Fruit fly (Drosophila melanogaster) whole organism: ENCODE measurements around the gene ATPsyngamma.
A peak's percentile ranks its signal among the peaks of the same experiment; 100 is the strongest.

ENCODE experiments used
- CG8478 ChIP-seq: fragments of >200 bp; optimal IDR thresholded peaks from 2 replicates; lab custom pipeline; 2018; ENCODE audit warnings: inconsistent platforms
- Dll ChIP-seq: fragments of >200 bp; optimal IDR thresholded peaks from 2 replicates; lab custom pipeline; 2017
- EcR ChIP-seq, 2 experiments: fragments of >200 bp; optimal IDR thresholded peaks; 2 replicates each; lab custom pipeline; 2017; ENCODE audit warnings: missing biosample characterization in 2 of 2, missing genetic modification characterization in 2 of 2, missing genetic modification reagents in 2 of 2
- pan ChIP-seq: fragments of >200 bp; optimal IDR thresholded peaks from 2 replicates; lab custom pipeline; 2017
- psq ChIP-seq: fragments of >200 bp; optimal IDR thresholded peaks from 2 replicates; lab custom pipeline; 2017
- usp ChIP-seq: fragments of >200 bp; optimal IDR thresholded peaks from 2 replicates; lab custom pipeline; 2017; ENCODE audit warnings: missing biosample characterization, missing genetic modification characterization, mixed read lengths

ATPsyngamma gene

DNA sequence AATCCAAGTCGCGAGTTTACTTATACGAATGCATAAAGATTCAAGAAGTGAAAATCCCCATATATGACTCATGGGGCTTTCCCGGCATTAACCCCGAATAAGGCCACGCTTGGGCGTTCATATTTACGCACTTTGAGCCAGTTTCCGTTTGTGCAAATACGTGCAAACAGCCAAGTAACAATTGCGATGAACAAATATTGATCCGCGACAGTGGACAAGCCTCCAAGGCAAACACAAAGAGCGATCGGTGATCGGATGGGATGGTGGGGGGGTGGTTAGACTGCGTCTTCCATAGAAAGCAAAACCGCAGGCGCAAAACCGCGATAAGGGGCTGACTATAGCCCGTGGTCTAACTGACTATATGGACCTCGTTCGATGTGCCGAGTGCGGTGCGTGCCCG, 8.3 kb upstream of the ATPsyngamma start:
- TF ChIP-seq CG8478 (lab: Kevin White, UChicago): no peak
- no peak for TF ChIP-seq psq
- no peak for TF ChIP-seq pan (lab: Kevin White, UChicago)
- TF ChIP-seq usp: no peak
- TF ChIP-seq Dll (lab: Kevin White, UChicago): no peak
- TF ChIP-seq EcR (GFP tag; optimal IDR thresholded peaks at IDR 0.05; lab: Kevin White, UChicago): no peak

DNA sequence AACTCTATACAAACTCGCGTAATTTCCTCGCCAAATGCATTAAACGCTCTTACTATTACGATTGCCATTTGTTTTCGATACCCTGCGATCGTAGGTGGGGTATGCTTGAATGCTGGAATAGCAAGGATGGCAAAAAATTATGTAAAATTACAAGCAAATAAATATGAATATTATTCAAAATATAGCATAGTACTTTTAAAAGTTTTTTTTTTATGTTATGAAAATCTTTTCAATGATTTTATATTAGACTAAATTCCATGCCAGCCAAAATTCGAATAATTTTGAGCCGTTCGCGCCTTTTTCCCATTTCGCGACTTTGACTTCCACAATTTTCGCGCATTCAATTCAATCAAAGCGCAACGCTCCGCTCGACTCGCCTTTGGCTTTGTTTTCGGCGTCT, 7.2 kb upstream of the ATPsyngamma start:
- TF ChIP-seq CG8478 (lab: Kevin White, UChicago) (no peak), Dll (lab: Kevin White, UChicago) (no peak), psq (no peak), pan (lab: Kevin White, UChicago) (no peak), EcR (GFP tag; optimal IDR thresholded peaks at IDR 0.05; lab: Kevin White, UChicago) (no peak), usp (no peak)

DNA sequence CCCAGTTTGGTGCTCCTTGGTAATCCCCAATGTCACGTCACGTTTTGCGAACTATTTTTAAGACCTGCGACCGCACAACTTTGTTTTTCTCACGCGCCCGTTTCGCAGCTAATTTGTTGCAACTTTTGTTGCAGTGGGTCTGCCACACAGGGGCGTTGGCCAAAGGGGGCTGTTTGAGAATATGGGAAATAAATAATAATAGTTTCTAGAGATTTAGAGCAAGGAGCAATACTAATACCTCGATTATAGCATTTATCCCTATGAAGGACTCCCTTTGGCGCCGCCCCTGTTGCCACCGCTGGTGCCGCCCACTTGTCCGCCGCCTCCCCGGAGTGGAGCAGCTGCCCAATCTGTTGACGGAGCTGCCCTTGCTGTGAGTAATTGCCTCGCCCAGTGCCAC, 6.3 kb upstream of the ATPsyngamma start:
- TF ChIP-seq psq (no peak), pan (lab: Kevin White, UChicago) (no peak), usp (no peak), CG8478 (lab: Kevin White, UChicago) (no peak), EcR (GFP tag; optimal IDR thresholded peaks at IDR 0.05; lab: Kevin White, UChicago) (no peak), Dll (lab: Kevin White, UChicago) (no peak)

DNA sequence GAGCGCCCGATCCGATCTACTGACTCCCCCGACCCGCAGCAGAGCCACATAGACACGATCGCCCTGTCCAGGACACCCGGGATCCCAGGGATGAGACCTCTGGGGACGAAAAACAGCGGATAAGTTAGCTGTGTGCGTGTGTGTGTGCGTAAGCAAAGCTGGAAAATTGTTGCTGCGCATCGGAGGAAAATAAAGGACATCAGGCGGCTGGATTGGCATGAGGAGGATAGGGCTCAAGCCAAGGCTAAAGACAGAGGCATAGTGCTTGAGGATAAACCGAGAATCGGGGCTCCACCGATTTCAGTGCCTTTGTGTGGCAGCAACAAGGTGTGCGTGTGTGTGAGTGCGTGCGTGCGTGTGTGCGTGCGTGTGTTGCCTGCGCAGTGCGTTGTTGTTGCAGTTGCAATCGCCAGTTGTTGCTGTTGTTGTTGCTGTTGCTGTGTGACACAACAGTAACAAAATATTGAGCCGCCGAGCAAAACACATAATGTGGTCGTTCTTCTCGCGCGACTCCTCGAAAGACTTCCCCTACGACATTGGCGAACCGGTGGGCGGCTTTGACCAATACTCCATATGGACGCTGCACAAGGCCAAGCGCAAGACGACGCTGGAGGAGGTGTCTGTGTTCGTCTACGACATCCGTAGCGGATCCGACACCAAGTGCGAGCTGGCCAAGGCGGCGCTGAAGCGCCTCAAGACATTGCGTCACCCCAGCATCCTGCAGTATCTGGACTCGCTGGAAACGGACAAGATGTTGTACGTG, 522 bp upstream of the ATPsyngamma start:
- TF ChIP-seq Dll (lab: Kevin White, UChicago) (no peak), usp (no peak), pan (lab: Kevin White, UChicago) (no peak), CG8478 (lab: Kevin White, UChicago) (no peak), EcR (GFP tag; optimal IDR thresholded peaks at IDR 0.05; lab: Kevin White, UChicago) (no peak), psq (no peak)

DNA sequence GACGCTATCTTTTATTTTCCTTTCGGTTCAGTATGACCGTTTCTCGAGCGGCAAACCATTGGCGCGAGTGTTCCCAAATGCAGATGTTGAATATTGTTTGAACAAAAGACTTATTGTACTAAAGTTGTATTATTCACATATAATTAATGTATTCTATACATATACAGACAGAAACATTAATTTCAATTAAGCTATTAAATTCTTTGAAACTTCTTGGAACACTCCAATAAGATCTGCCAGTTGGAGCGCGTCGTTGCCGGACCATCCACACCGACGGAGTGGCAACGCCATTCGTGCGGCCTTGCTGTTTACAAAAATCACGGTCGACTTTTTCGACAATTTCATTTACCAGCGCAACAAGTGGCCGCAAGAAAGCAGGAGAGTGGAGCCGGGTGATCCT, 3.9 kb downstream of the ATPsyngamma start, which contains the start of the genes Wdr24 and IntS11:
Gene Wdr24 (minus strand): TSS at position 37 of the 400 bp plus-strand sequence.
Gene IntS11 (plus strand): TSS at position 282 of the 400 bp plus-strand sequence.
- TF ChIP-seq pan (lab: Kevin White, UChicago): no peak
- TF ChIP-seq psq: no peak
- no peak for TF ChIP-seq usp
- no peak for TF ChIP-seq CG8478 (lab: Kevin White, UChicago)
- no peak for TF ChIP-seq Dll (lab: Kevin White, UChicago)

DNA sequence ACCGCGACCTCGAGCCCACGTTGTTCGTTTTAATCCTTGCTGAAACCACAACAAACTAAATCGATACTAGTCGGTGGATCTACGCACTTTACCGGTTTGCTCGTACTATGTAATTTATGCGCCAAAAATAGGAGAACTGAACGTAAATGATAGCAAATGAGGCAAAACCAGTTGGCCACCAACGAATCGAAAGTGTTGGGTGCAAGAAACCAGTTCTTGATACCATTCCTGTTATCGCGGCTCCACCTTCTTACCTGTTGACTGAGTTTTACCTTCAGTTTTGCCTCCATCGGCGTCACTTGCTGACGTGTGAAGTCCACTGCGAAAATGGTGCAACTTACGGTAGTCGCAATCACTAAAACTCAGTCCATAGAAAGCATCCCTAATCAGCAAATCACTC, 8.9 kb downstream of the ATPsyngamma start:
- no peak for TF ChIP-seq Dll (lab: Kevin White, UChicago)
- TF ChIP-seq CG8478 (lab: Kevin White, UChicago): no peak
- no peak for TF ChIP-seq usp
- TF ChIP-seq psq: no peak
- TF ChIP-seq EcR (GFP tag; optimal IDR thresholded peaks at IDR 0.05; lab: Kevin White, UChicago): no peak
- no peak for TF ChIP-seq pan (lab: Kevin White, UChicago)

DNA sequence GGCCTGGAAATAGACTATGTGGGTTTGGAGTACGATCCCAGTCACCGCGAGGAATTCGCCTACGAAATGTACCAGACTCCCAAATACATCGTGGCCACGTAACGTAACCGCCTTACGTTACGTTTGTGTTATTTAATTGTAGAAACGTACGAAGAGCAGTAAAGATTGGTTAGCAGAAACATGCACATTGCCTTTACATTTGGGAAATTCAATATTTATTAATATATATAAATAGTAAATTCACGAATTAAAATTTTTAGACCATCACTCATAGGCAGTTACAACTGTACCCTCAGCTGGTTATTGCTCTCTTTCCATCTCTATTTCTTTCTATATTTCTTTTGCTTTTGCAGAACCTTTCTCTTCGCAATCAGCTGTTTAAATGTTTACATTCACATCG, 11.1 kb downstream of the ATPsyngamma start, which contains the start of gene Gnpnat:
Gene Gnpnat (plus strand): TSS at position 385 of the 400 bp plus-strand sequence.
- TF ChIP-seq usp (no peak), Dll (lab: Kevin White, UChicago) (no peak), pan (lab: Kevin White, UChicago) (no peak), EcR (GFP tag; optimal IDR thresholded peaks at IDR 0.05; lab: Kevin White, UChicago) (no peak), CG8478 (lab: Kevin White, UChicago) (no peak), psq (no peak)

DNA sequence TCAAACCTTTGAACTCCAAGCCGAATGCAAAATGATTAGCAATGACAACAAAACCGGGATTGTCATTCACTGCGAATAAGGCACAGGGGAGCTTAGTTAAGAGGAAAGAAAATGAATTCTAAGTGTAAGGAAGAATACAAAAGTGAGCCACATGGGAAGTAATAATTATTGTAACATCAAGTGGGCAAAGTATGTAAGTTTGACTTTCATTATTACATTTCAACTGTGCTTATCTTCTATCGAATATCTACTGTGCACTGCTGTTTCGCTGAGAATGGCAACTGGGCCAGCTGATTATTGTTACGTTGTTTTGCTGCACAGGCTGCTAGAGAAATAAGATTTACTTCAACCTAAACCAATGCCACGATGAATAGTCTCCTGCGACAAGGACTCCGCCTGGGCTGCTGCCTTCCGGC, 12.3 kb downstream of the ATPsyngamma start, which contains the start of the genes CG7601 and CIA30:
Gene CG7601 (minus strand): TSS at position 68 of the 416 bp plus-strand sequence.
Gene CIA30 (plus strand): TSS at position 288 of the 416 bp plus-strand sequence.
- no peak for TF ChIP-seq Dll (lab: Kevin White, UChicago)
- no peak for TF ChIP-seq usp
- no peak for TF ChIP-seq psq
- no peak for TF ChIP-seq CG8478 (lab: Kevin White, UChicago)
- TF ChIP-seq pan (lab: Kevin White, UChicago): no peak

DNA sequence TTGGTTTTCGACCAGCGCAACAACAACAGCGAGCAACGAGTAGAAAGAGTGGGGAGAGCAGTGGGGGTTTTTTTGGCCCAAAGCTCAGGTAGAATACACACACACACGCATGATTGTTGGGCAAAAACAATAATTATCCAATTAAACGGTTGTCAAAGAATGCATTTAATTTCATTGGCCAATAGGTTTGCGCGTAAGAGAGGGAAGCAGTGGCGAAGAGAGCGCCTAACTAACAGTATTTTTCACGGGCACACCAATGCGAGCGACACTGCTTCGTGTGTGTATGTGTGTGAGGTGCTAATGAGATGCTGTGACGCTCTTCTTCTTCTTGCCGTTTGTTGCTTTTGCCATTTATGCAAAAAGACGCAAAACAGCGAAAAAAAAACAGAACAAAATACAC, 22.7 kb downstream of the ATPsyngamma start:
- TF ChIP-seq Dll (lab: Kevin White, UChicago): peak; percentile 52
- no peak for TF ChIP-seq psq
- TF ChIP-seq pan (lab: Kevin White, UChicago): no peak
- TF ChIP-seq usp: no peak
- no peak for TF ChIP-seq EcR (GFP tag; optimal IDR thresholded peaks at IDR 0.05; lab: Kevin White, UChicago)

DNA sequence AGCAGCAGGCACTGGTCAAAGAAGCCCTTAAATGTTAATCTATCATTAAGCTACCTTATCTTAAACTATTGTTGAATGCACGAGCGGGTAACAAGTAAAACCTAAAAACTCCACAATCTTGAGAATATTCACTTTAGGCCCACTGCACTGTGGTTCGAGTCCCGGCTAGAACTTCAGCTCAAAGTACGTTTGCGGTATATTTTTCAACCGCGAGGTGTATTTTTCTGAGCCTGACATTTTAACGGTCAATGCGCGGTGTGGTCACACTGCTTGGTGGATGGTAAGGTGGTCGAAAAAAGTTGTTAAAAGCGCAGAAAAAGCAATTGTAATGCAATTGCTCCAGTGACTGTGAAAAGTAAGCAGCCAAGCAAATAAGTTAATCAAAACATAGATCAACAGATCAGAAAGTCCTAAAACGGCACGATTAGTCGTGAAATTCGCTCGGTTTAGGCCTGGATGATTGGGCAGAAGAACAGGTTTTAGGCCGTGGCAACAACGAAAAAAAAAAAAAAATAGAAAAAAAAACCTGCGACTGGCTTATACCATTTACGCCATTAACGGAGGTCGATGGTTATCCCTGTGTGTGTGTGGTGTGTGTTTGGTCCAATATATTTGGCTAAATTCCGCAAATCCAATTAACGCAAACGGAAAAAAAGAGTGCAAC, 23.3 kb downstream of the ATPsyngamma start, which contains the start of gene Kul:
Gene Kul (plus strand): TSS at position 254 of the 664 bp plus-strand sequence.
- no peak for TF ChIP-seq EcR (GFP tag; optimal IDR thresholded peaks at IDR 0.05; lab: Kevin White, UChicago)
- no peak for TF ChIP-seq Dll (lab: Kevin White, UChicago)
- no peak for TF ChIP-seq psq
- TF ChIP-seq CG8478 (lab: Kevin White, UChicago): no peak
- no peak for TF ChIP-seq usp
- TF ChIP-seq pan (lab: Kevin White, UChicago): no peak

DNA sequence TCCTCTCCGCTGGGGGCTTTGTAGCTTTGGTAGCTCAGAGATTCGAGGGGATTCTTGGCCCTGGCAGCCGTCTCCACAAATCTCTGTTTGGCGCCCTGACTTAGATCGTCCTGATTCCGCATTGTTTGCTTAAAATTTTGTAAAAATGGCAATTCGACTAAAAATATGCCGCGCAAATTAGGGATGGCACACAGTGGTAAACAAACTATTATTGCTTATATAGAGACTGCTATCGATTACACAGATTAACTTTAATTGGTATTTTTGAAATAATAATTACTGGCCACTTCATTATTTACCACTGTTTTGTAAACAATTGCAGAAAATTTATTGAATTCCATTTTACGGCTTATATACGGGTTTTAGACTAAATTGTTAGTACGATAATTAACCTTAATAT, 24.2 kb downstream of the ATPsyngamma start, which contains the start of the genes Naa40 and CG18731:
Gene Naa40 (minus strand): TSS at position 206 of the 400 bp plus-strand sequence.
Gene CG18731 (plus strand): TSS at position 283 of the 400 bp plus-strand sequence.
- no peak for TF ChIP-seq Dll (lab: Kevin White, UChicago)
- no peak for TF ChIP-seq psq
- TF ChIP-seq CG8478 (lab: Kevin White, UChicago): no peak
- no peak for TF ChIP-seq pan (lab: Kevin White, UChicago)
- no peak for TF ChIP-seq usp
- no peak for TF ChIP-seq EcR (GFP tag; optimal IDR thresholded peaks at IDR 0.05; lab: Kevin White, UChicago)
